Fruit fly (Drosophila melanogaster): ENCODE data around the gene CG31676.

CG31676 gene

DNA sequence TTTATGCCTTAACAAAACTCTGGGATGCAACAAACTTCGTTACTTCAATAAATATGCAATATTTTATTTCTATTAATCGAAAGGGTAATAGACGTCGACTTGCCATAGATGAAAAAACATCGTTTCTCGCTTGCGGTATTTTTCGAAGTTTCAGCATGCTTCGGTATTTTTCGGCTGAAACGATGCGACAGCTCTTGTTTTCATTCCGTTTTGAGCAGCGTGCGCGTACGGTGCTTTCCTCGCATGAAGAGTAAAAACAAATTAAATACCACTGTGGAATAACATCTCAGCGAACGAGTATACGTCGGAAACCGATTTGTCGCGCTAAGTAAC is 43.1 kb upstream of the CG31676 start, which contains the start of gene CG9328 (continued):
- TF ChIP-seq Mad (GFP tag; optimal IDR thresholded peaks at IDR 0.05) (no peak), CG6854 (GFP tag; optimal IDR thresholded peaks at IDR 0.05) (no peak), Sin3A (optimal IDR thresholded peaks at IDR 0.05) (no peak), Oaz (GFP tag; IDR thresholded peaks at IDR 0.05) (no peak), tgo (GFP tag; IDR thresholded peaks at IDR 0.05) (no peak), HHEX (GFP tag; optimal IDR thresholded peaks at IDR 0.05) (no peak), CG12659 (GFP tag; optimal IDR thresholded peaks at IDR 0.05) (peak; percentile 56), CG42726 (GFP tag; IDR thresholded peaks at IDR 0.05; ENCODE audit: partially characterized antibody) (peak; percentile 62; the same call in 1 of the 2 replicates), dm (GFP tag; optimal IDR thresholded peaks at IDR 0.05) (peak; percentile 55), Ets97D (GFP tag; optimal IDR thresholded peaks at IDR 0.05) (peak; percentile 59), gt (GFP tag; IDR thresholded peaks at IDR 0.05) (no peak), Ssrp (tag; optimal IDR thresholded peaks at IDR 0.05) (no peak), CG1024 (GFP tag; IDR thresholded peaks at IDR 0.05) (no peak), Stat92E (GFP tag; optimal IDR thresholded peaks at IDR 0.05) (peak in 1 of 3 experiments; percentile 78), ap (GFP tag; IDR thresholded peaks at IDR 0.05) (no peak), CG11456 (GFP tag; IDR thresholded peaks at IDR 0.05) (peak; percentile 29; the same call in 1 of the 3 replicates), CG17385 (GFP tag; optimal IDR thresholded peaks at IDR 0.05) (peak; percentile 50), ftz-f1 (GFP tag; optimal IDR thresholded peaks at IDR 0.05) (peak; percentile 53), corto (GFP tag; optimal IDR thresholded peaks at IDR 0.05) (no peak), salm (tag; optimal IDR thresholded peaks at IDR 0.05) (no peak), CG7928 (GFP tag; optimal IDR thresholded peaks at IDR 0.05) (no peak), hb (GFP tag; IDR thresholded peaks at IDR 0.05; ENCODE audit: partially characterized antibody) (no peak), Kr (GFP tag; optimal IDR thresholded peaks at IDR 0.05) (peak; percentile 36), sc (optimal IDR thresholded peaks at IDR 0.05) (no peak), sc (GFP tag; optimal IDR thresholded peaks at IDR 0.05) (no peak), CrebB (tag; optimal IDR thresholded peaks at IDR 0.05) (peak; percentile 46), luna (GFP tag; optimal IDR thresholded peaks at IDR 0.05) (no peak), zf30C (GFP tag; optimal IDR thresholded peaks at IDR 0.05) (peak; percentile 21), tll (GFP tag; optimal IDR thresholded peaks at IDR 0.05) (no peak), CG17612 (GFP tag; IDR thresholded peaks at IDR 0.05) (no peak), CG8924 (tag; optimal IDR thresholded peaks at IDR 0.05) (peak; percentile 46), E2f2 (GFP tag; IDR thresholded peaks at IDR 0.05) (no peak), Dip2 (GFP tag; IDR thresholded peaks at IDR 0.05) (no peak), grn (GFP tag; optimal IDR thresholded peaks at IDR 0.05) (no peak), CG11723 (GFP tag; optimal IDR thresholded peaks at IDR 0.05) (peak; percentile 6), lab (GFP tag; optimal IDR thresholded peaks at IDR 0.05) (peak; percentile 71), dmrt99B (tag; optimal IDR thresholded peaks at IDR 0.05) (peak; percentile 45), Asciz (GFP tag; optimal IDR thresholded peaks at IDR 0.05) (no peak), sr (GFP tag; IDR thresholded peaks at IDR 0.05) (no peak), Rfx (GFP tag; IDR thresholded peaks at IDR 0.05) (peak; percentile 37), CG16779 (GFP tag; IDR thresholded peaks at IDR 0.05) (no peak; the same call in 1 of the 2 replicates), C15 (GFP tag; IDR thresholded peaks at IDR 0.05) (no peak), CG31365 (tag; optimal IDR thresholded peaks at IDR 0.05) (no peak), CG1602 (GFP tag; optimal IDR thresholded peaks at IDR 0.05) (no peak), Hmr (GFP tag; optimal IDR thresholded peaks at IDR 0.05) (peak; percentile 66), maf-S (GFP tag; optimal IDR thresholded peaks at IDR 0.05) (no peak), zfh2 (GFP tag; optimal IDR thresholded peaks at IDR 0.05) (no peak), CG32767 (GFP tag; IDR thresholded peaks at IDR 0.05) (no peak), CG14860 (GFP tag; IDR thresholded peaks at IDR 0.05; ENCODE audit: partially characterized antibody) (0 out of 3 replicates have a peak, but pooled peaks have one; percentile 34), CG10654 (GFP tag; optimal IDR thresholded peaks at IDR 0.05) (no peak), CG4730 (GFP tag; IDR thresholded peaks at IDR 0.05) (no peak), CG11504 (tag; optimal IDR thresholded peaks at IDR 0.05) (peak; percentile 38)

Data from whole organism, embryonic.